Fruit fly (Drosophila melanogaster) whole organism, prepupa: ENCODE data around the gene Drs.

Experiments
- CG34406 ChIP-seq: fragments of 200-800 bp; sonication (Bioruptor generic); optimal IDR thresholded peaks from 3 replicates; lab custom pipeline; 2016; ENCODE audit warnings: missing biosample characterization, missing genetic modification characterization
- Ets96B ChIP-seq: fragments of 200-800 bp; optimal IDR thresholded peaks from 2 replicates; lab custom pipeline; 2019; ENCODE audit warnings: missing biosample characterization, mild to moderate bottlenecking, missing genetic modification characterization, moderate library complexity
- Hr38 ChIP-seq: sonication (Bioruptor generic); optimal IDR thresholded peaks from 2 replicates; lab custom pipeline; 2016; ENCODE audit warnings: missing biosample characterization, missing genetic modification characterization
- ss ChIP-seq, 2 experiments: fragments of 200-800 bp; sonication (Bioruptor generic); optimal IDR thresholded peaks; 2 replicates in 1 of 2; 3 replicates in 1 of 2; lab custom pipeline; 2017 to 2018; ENCODE audit warnings: mild to moderate bottlenecking in 2 of 2, missing biosample characterization in 2 of 2, missing genetic modification characterization in 2 of 2, moderate library complexity in 1 of 2

DNA sequence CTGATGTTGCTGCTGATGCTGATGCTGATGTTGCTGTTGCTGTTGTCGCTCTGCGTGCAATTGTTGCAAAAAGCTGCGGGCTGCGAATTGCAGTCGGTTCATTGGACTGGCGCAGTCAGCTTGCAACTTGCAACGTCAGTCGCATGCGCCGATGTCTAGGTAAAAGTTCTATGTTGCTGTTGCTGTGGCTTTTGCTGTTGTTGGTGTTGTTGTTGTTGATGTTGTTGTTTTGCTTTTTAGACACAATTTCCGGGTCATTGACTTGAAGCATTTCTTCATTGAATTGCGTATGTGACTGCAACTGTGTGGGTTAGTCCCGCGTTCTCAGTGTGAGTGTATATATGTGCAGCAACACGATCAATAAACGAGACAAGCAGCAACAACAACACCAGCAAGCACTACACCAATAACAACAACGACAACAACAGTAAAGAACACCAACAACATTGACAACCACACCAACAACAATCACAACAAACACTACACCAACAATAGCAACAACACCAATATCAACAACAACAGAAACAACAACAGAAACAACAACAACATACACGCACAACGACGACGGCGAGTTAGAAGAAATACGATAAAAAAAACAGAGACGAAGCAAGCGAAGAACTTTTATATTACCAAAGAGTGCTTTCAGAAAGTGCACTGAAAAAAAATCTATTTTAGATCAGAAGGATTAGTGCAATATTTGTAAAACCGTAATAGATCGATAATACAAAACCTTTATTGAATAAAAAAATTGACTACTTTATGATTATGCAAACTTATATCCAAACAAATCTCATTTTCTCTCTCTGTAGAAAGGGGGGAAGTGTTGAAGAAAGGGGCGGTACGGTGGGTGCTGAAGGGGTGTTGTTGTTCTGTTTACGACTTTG is 24.8 kb downstream of the Drs start:
- TF ChIP-seq CG34406 (GFP tag; lab: Kevin White, UChicago) (peak; percentile 89), ss (GFP tag; optimal IDR thresholded peaks at IDR 0.05; lab: Kevin White, UChicago) (no peak), Ets96B (tag; lab: Kevin White, UChicago) (peak; percentile 93), Hr38 (GFP tag; lab: Kevin White, UChicago) (no peak)
